Fruit fly (Drosophila melanogaster) whole organism, embryonic: ENCODE measurements around the gene Cdk5alpha.
A peak's percentile ranks its signal among the peaks of the same experiment; 100 is the strongest.

ENCODE experiments used
- CG10274 ChIP-seq: fragments of 200-800 bp; sonication (Bioruptor generic); optimal IDR thresholded peaks from 3 replicates; lab custom pipeline; 2017; ENCODE audit warnings: missing biosample characterization, mild to moderate bottlenecking, missing genetic modification characterization
- CG10366 ChIP-seq: fragments of 200-800 bp; sonication (Bioruptor generic); IDR thresholded peaks from 2 replicates; pipeline ENCODE4 v1.3.6; 2022; ENCODE audit warnings: missing biosample characterization, missing genetic modification characterization
- CG10462 ChIP-seq: fragments of 200-800 bp; sonication (Bioruptor generic); optimal IDR thresholded peaks from 2 replicates; lab custom pipeline; 2016; ENCODE audit warnings: missing biosample characterization, missing genetic modification characterization
- CG13894 ChIP-seq: fragments of 200-800 bp; sonication (Bioruptor generic); optimal IDR thresholded peaks from 3 replicates; lab custom pipeline; 2018; ENCODE audit warnings: missing biosample characterization, mild to moderate bottlenecking, missing genetic modification characterization, moderate library complexity
- CG15479 ChIP-seq: fragments of 200-800 bp; sonication (Bioruptor generic); optimal IDR thresholded peaks from 3 replicates; lab custom pipeline; 2019; ENCODE audit warnings: missing biosample characterization, mild to moderate bottlenecking, missing genetic modification characterization, moderate library complexity
- CG1603 ChIP-seq: fragments of 200-800 bp; sonication (Bioruptor generic); optimal IDR thresholded peaks from 2 replicates; lab custom pipeline; 2019; ENCODE audit warnings: missing biosample characterization, mild to moderate bottlenecking, missing genetic modification characterization, moderate library complexity
- CG16815 ChIP-seq: fragments of 200-800 bp; sonication (Bioruptor generic); optimal IDR thresholded peaks from 3 replicates; lab custom pipeline; 2017; ENCODE audit warnings: missing biosample characterization, mild to moderate bottlenecking, missing genetic modification characterization
- CG17186 ChIP-seq: fragments of 200-800 bp; sonication (Bioruptor generic); optimal IDR thresholded peaks from 3 replicates; lab custom pipeline; 2017; ENCODE audit warnings: missing biosample characterization, missing genetic modification reagents, missing genetic modification characterization
- CG18262 ChIP-seq: fragments of 200-800 bp; optimal IDR thresholded peaks from 3 replicates; lab custom pipeline; 2019; ENCODE audit warnings: missing biosample characterization, mild to moderate bottlenecking, missing genetic modification characterization, moderate library complexity
- CG18599 ChIP-seq: fragments of 200-800 bp; sonication (Bioruptor generic); optimal IDR thresholded peaks from 3 replicates; lab custom pipeline; 2017; ENCODE audit warnings: missing biosample characterization, missing genetic modification characterization, mild to moderate bottlenecking, moderate library complexity, missing genetic modification reagents
- CG2199 ChIP-seq: fragments of 200-800 bp; sonication (Bioruptor generic); IDR thresholded peaks from 3 replicates; pipeline ENCODE4 v1.3.6; 2022; ENCODE audit warnings: missing biosample characterization, missing genetic modification characterization
- CG30020 ChIP-seq: fragments of 200-800 bp; optimal IDR thresholded peaks from 2 replicates; lab custom pipeline; 2019; ENCODE audit warnings: missing biosample characterization, mild to moderate bottlenecking, missing genetic modification characterization, moderate library complexity
- CG34376 ChIP-seq: fragments of 200-800 bp; sonication (Bioruptor generic); optimal IDR thresholded peaks from 2 replicates; lab custom pipeline; 2018; ENCODE audit warnings: missing biosample characterization, mild to moderate bottlenecking, missing genetic modification characterization
- CG34422 ChIP-seq: fragments of 200-800 bp; sonication (Bioruptor generic); IDR thresholded peaks from 3 replicates; pipeline ENCODE4 v1.3.6; 2022; ENCODE audit warnings: missing biosample characterization, missing genetic modification characterization
- CG4617 ChIP-seq: fragments of 200-800 bp; sonication (Bioruptor generic); optimal IDR thresholded peaks from 3 replicates; lab custom pipeline; 2016; ENCODE audit warnings: missing biosample characterization, missing genetic modification characterization, borderline replicate concordance
- CG4707 ChIP-seq: fragments of 200-800 bp; sonication (Bioruptor generic); optimal IDR thresholded peaks from 2 replicates; lab custom pipeline; 2018; ENCODE audit warnings: missing biosample characterization, mild to moderate bottlenecking, missing genetic modification characterization, moderate library complexity
- CG7556 ChIP-seq: fragments of 200-800 bp; sonication (Bioruptor generic); optimal IDR thresholded peaks from 2 replicates; lab custom pipeline; 2017; ENCODE audit warnings: missing biosample characterization, mild to moderate bottlenecking, missing genetic modification characterization
- Dbx ChIP-seq: fragments of 200-800 bp; sonication (Bioruptor generic); IDR thresholded peaks from 3 replicates; pipeline ENCODE4 v1.3.6; 2022; ENCODE audit warnings: missing biosample characterization, missing genetic modification characterization
- Dfd ChIP-seq, 2 experiments: fragments of >200 bp; optimal IDR thresholded peaks; 2 replicates each; lab custom pipeline; 2017; ENCODE audit warnings: missing biosample characterization in 2 of 2, missing genetic modification characterization in 2 of 2
- Dp ChIP-seq: fragments of 200-800 bp; sonication (Bioruptor generic); optimal IDR thresholded peaks from 2 replicates; lab custom pipeline; 2018; ENCODE audit warnings: missing biosample characterization, mild to moderate bottlenecking, missing genetic modification characterization, moderate library complexity
- Dref ChIP-seq: fragments of 200-800 bp; sonication (Bioruptor generic); IDR thresholded peaks from 2 replicates; pipeline ENCODE4 v1.3.6; 2022; ENCODE audit warnings: missing biosample characterization, missing genetic modification characterization
- E2f1 ChIP-seq: fragments of 200-800 bp; sonication (Bioruptor generic); IDR thresholded peaks from 2 replicates; pipeline ENCODE4 v1.3.6; 2022; ENCODE audit warnings: missing biosample characterization, missing genetic modification characterization
- Eip74EF ChIP-seq, 2 experiments: fragments of 200-800 bp in 1 of 2; fragments of >200 bp in 1 of 2; sonication (Bioruptor generic) in 1 of 2; optimal IDR thresholded peaks; 2 replicates each; lab custom pipeline; 2017 to 2019; ENCODE audit warnings: missing biosample characterization in 2 of 2, missing genetic modification characterization in 2 of 2, mild to moderate bottlenecking in 1 of 2, moderate library complexity in 1 of 2
- H15 ChIP-seq: fragments of 200-800 bp; sonication (Bioruptor generic); IDR thresholded peaks from 3 replicates; pipeline ENCODE4 v1.3.6; 2022; ENCODE audit warnings: missing biosample characterization, missing genetic modification characterization
- Hmr ChIP-seq: fragments of 200-800 bp; sonication (Bioruptor generic); optimal IDR thresholded peaks from 3 replicates; lab custom pipeline; 2017; ENCODE audit warnings: mild to moderate bottlenecking, missing biosample characterization, missing genetic modification reagents, missing genetic modification characterization
- Myb ChIP-seq: fragments of 200-800 bp; sonication (Bioruptor generic); optimal IDR thresholded peaks from 2 replicates; lab custom pipeline; 2016; ENCODE audit warnings: missing biosample characterization, missing genetic modification characterization
- Nf-YB ChIP-seq: fragments of 200-800 bp; sonication (Bioruptor generic); optimal IDR thresholded peaks from 3 replicates; lab custom pipeline; 2019; ENCODE audit warnings: missing biosample characterization, mild to moderate bottlenecking, missing genetic modification characterization, moderate library complexity
- NfI ChIP-seq: fragments of 200-800 bp; sonication (Bioruptor generic); optimal IDR thresholded peaks from 3 replicates; lab custom pipeline; 2018; ENCODE audit warnings: missing biosample characterization, mild to moderate bottlenecking, missing genetic modification characterization, moderate library complexity
- Rfx ChIP-seq: fragments of 200-800 bp; sonication (Bioruptor generic); IDR thresholded peaks from 2 replicates; pipeline ENCODE4 v1.3.6; 2022; ENCODE audit warnings: missing biosample characterization, missing genetic modification characterization
- TFAM ChIP-seq: fragments of 200-800 bp; sonication (Bioruptor generic); optimal IDR thresholded peaks from 2 replicates; lab custom pipeline; 2017; ENCODE audit warnings: missing biosample characterization, missing genetic modification characterization, inconsistent platforms
- Usf ChIP-seq: fragments of 200-800 bp; sonication (Bioruptor generic); optimal IDR thresholded peaks from 2 replicates; lab custom pipeline; 2017; ENCODE audit warnings: missing genotype, missing biosample characterization, missing genetic modification characterization
- amos ChIP-seq: fragments of 200-800 bp; sonication (Bioruptor generic); IDR thresholded peaks from 2 replicates; pipeline ENCODE4 v1.3.6; 2022; ENCODE audit warnings: missing biosample characterization, missing genetic modification characterization; ENCODE audit not compliant: partially characterized antibody
- bowl ChIP-seq: fragments of 200-800 bp; sonication (Bioruptor generic); IDR thresholded peaks from 2 replicates; pipeline ENCODE4 v1.3.6; 2022; ENCODE audit warnings: missing biosample characterization, missing genetic modification characterization
- caup ChIP-seq: fragments of 200-800 bp; sonication (Bioruptor generic); optimal IDR thresholded peaks from 3 replicates; lab custom pipeline; 2017; ENCODE audit warnings: missing biosample characterization, mild to moderate bottlenecking, missing genetic modification characterization, moderate library complexity; ENCODE audit not compliant: severe bottlenecking
- ci ChIP-seq: fragments of 200-800 bp; sonication (Bioruptor generic); IDR thresholded peaks from 3 replicates; pipeline ENCODE4 v1.3.6; 2022; ENCODE audit warnings: missing biosample characterization, missing genetic modification characterization
- fu2 ChIP-seq: fragments of 200-800 bp; sonication (Bioruptor generic); optimal IDR thresholded peaks from 2 replicates; lab custom pipeline; 2016; ENCODE audit warnings: missing biosample characterization, missing genetic modification characterization
- gcm2 ChIP-seq: fragments of 200-800 bp; sonication (Bioruptor generic); optimal IDR thresholded peaks from 2 replicates; lab custom pipeline; 2016; ENCODE audit warnings: missing biosample characterization, missing genetic modification characterization
- grau ChIP-seq: fragments of 200-800 bp; optimal IDR thresholded peaks from 3 replicates; lab custom pipeline; 2019; ENCODE audit warnings: missing biosample characterization, mild to moderate bottlenecking, missing genetic modification characterization, moderate library complexity
- gsb-n ChIP-seq: fragments of 200-800 bp; sonication (Bioruptor generic); optimal IDR thresholded peaks from 3 replicates; lab custom pipeline; 2018; ENCODE audit warnings: missing biosample characterization, mild to moderate bottlenecking, missing genetic modification characterization
- kni ChIP-seq: fragments of 200-800 bp; sonication (Bioruptor generic); optimal IDR thresholded peaks from 3 replicates; lab custom pipeline; 2017; ENCODE audit warnings: mild to moderate bottlenecking, missing biosample characterization, missing genetic modification reagents, missing genetic modification characterization
- knrl ChIP-seq: fragments of 200-800 bp; sonication (Bioruptor generic); IDR thresholded peaks from 3 replicates; pipeline ENCODE4 v1.3.6; 2022; ENCODE audit warnings: missing biosample characterization, missing genetic modification characterization; ENCODE audit not compliant: partially characterized antibody
- lbe ChIP-seq: fragments of 200-800 bp; sonication (Bioruptor generic); optimal IDR thresholded peaks from 2 replicates; lab custom pipeline; 2016; ENCODE audit warnings: missing biosample characterization, mild to moderate bottlenecking, missing genetic modification characterization
- nerfin-2 ChIP-seq: fragments of 200-800 bp; sonication (Bioruptor generic); IDR thresholded peaks from 2 replicates; pipeline ENCODE4 v1.3.6; 2022; ENCODE audit warnings: missing biosample characterization, missing genetic modification characterization; ENCODE audit not compliant: partially characterized antibody
- pnt ChIP-seq: fragments of 200-800 bp; sonication (Bioruptor generic); optimal IDR thresholded peaks from 3 replicates; lab custom pipeline; 2016; ENCODE audit warnings: missing biosample characterization, missing genetic modification characterization
- ranshi ChIP-seq: fragments of 200-800 bp; sonication (Bioruptor generic); IDR thresholded peaks from 2 replicates; pipeline ENCODE4 v1.3.6; 2022; ENCODE audit warnings: missing biosample characterization, missing genetic modification characterization
- ro ChIP-seq: fragments of 200-800 bp; sonication (Bioruptor generic); IDR thresholded peaks from 2 replicates; pipeline ENCODE4 v1.3.6; 2022; ENCODE audit warnings: missing biosample characterization, missing genetic modification characterization
- slbo ChIP-seq: fragments of 200-800 bp; sonication (Bioruptor generic); IDR thresholded peaks from 2 replicates; pipeline ENCODE4 v1.3.6; 2022; ENCODE audit warnings: missing biosample characterization, missing genetic modification characterization
- tin ChIP-seq: fragments of 200-800 bp; sonication (Bioruptor generic); optimal IDR thresholded peaks from 3 replicates; lab custom pipeline; 2016; ENCODE audit warnings: missing biosample characterization, missing genetic modification characterization
- vvl ChIP-seq: fragments of 200-800 bp; sonication (Bioruptor generic); IDR thresholded peaks from 2 replicates; pipeline ENCODE4 v1.3.6; 2022; ENCODE audit warnings: missing biosample characterization, missing genetic modification characterization
- yki ChIP-seq: fragments of >200 bp; optimal IDR thresholded peaks from 3 replicates; lab custom pipeline; 2018

Cdk5alpha gene

dm6 chr2L:10263830-10264634 lies 46.7 kb downstream of the Cdk5alpha start, which contains the start of gene REPTOR-BP (continued):
- TF ChIP-seq ci (GFP tag; lab: Robert Waterston, UW) (no peak), bowl (GFP tag; lab: Robert Waterston, UW) (no peak), yki (lab: Kevin White, UChicago) (no peak), CG10366 (GFP tag; lab: Robert Waterston, UW) (no peak), slbo (no peak), CG15479 (no peak), gcm2 (GFP tag; lab: Kevin White, UChicago) (no peak), CG7556 (no peak), kni (GFP tag; lab: Kevin White, UChicago) (no peak), TFAM (GFP tag; lab: Kevin White, UChicago) (no peak), E2f1 (GFP tag; lab: Robert Waterston, UW) (no peak), Eip74EF (GFP tag; optimal IDR thresholded peaks at IDR 0.05; lab: Kevin White, UChicago) (no peak), Myb (no peak), nerfin-2 (GFP tag; lab: Robert Waterston, UW) (no peak), NfI (GFP tag; lab: Kevin White, UChicago) (no peak), ro (no peak), Nf-YB (no peak), tin (GFP tag; lab: Kevin White, UChicago) (no peak), vvl (GFP tag; lab: Robert Waterston, UW) (no peak), CG16815 (GFP tag; lab: Kevin White, UChicago) (no peak), H15 (GFP tag; lab: Robert Waterston, UW) (no peak), CG30020 (tag; lab: Kevin White, UChicago) (peak; percentile 97), CG13894 (no peak), Dfd (GFP tag; optimal IDR thresholded peaks at IDR 0.05; lab: Kevin White, UChicago) (no peak), knrl (GFP tag; lab: Robert Waterston, UW) (no peak), CG34422 (GFP tag; lab: Robert Waterston, UW) (no peak; the same call in 2 of the 3 replicates), CG2199 (GFP tag; lab: Robert Waterston, UW) (no peak), CG1603 (tag; lab: Kevin White, UChicago) (peak; percentile 99), CG4617 (GFP tag; lab: Kevin White, UChicago) (peak; percentile 5), CG18599 (GFP tag; lab: Kevin White, UChicago) (no peak), Usf (GFP tag; lab: Kevin White, UChicago) (no peak), CG10462 (GFP tag; lab: Kevin White, UChicago) (no peak), ranshi (GFP tag; lab: Robert Waterston, UW) (no peak), Dref (no peak), amos (GFP tag; lab: Robert Waterston, UW) (no peak), caup (GFP tag; lab: Kevin White, UChicago) (no peak), pnt (GFP tag; lab: Kevin White, UChicago) (no peak), Dbx (GFP tag; lab: Robert Waterston, UW) (no peak), grau (tag; lab: Kevin White, UChicago) (no peak), CG4707 (GFP tag; lab: Kevin White, UChicago) (no peak), CG10274 (no peak), CG17186 (GFP tag; lab: Kevin White, UChicago) (no peak), lbe (GFP tag; lab: Kevin White, UChicago) (peak; percentile 71), CG18262 (peak; percentile 0), gsb-n (tag; lab: Kevin White, UChicago) (no peak), CG34376 (GFP tag; lab: Kevin White, UChicago) (no peak), Rfx (GFP tag; lab: Robert Waterston, UW) (no peak), Dp (GFP tag; lab: Kevin White, UChicago) (peak; percentile 41), fu2 (GFP tag; lab: Kevin White, UChicago) (no peak), Hmr (GFP tag; lab: Kevin White, UChicago) (no peak)
